Worm (Caenorhabditis elegans) whole organism, L1 larva: ENCODE results near the gene otpl-6.

Experiments
- C04F5.9 ChIP-seq: sonication (generic microtip); optimal IDR thresholded peaks from 2 replicates; lab custom pipeline; 2016; ENCODE audit warnings: missing genetic modification characterization, missing compliant biosample characterization
- C16A3.4 ChIP-seq: fragments of 150-350 bp; optimal IDR thresholded peaks from 2 replicates; lab custom pipeline; 2014; ENCODE audit warnings: missing biosample characterization, missing genetic modification characterization
- C34B4.2 ChIP-seq: sonication (generic microtip); optimal IDR thresholded peaks from 2 replicates; lab custom pipeline; 2017; ENCODE audit warnings: mild to moderate bottlenecking, missing genetic modification characterization, missing compliant biosample characterization
- aly-2 ChIP-seq: fragments of 150-350 bp; optimal IDR thresholded peaks from 2 replicates; lab custom pipeline; 2014; ENCODE audit warnings: missing biosample characterization, missing genetic modification characterization
- ama-1 ChIP-seq: fragments of 150-350 bp; optimal IDR thresholded peaks from 2 replicates; lab custom pipeline; 2014
- blmp-1 ChIP-seq: fragments of 150-350 bp; optimal IDR thresholded peaks from 2 replicates; lab custom pipeline; 2014; ENCODE audit warnings: missing biosample characterization, missing genetic modification characterization
- ceh-88 ChIP-seq: fragments of 200-800 bp; sonication (Bioruptor generic); IDR thresholded peaks from 2 replicates; pipeline ENCODE4 v1.3.6; 2022; ENCODE audit warnings: missing genetic modification characterization, missing compliant biosample characterization
- ceh-90 ChIP-seq: sonication (generic microtip); optimal IDR thresholded peaks from 2 replicates; lab custom pipeline; 2016; ENCODE audit warnings: missing genetic modification characterization, missing compliant biosample characterization
- dsc-1 ChIP-seq: sonication (generic microtip); optimal IDR thresholded peaks from 2 replicates; lab custom pipeline; 2016; ENCODE audit warnings: mild to moderate bottlenecking, missing genetic modification characterization, missing compliant biosample characterization
- efl-1 ChIP-seq, 4 experiments: fragments of 150-350 bp; optimal IDR thresholded peaks in 3 of 4; peaks in 1 of 4; 1 replicate in 1 of 4; 2 replicates in 3 of 4; lab custom pipeline; 2014; ENCODE audit warnings: missing biosample characterization in 2 of 4, missing genetic modification characterization in 2 of 4, missing genetic modification reagents in 2 of 4
- egl-13 ChIP-seq: sonication (generic microtip); optimal IDR thresholded peaks from 2 replicates; lab custom pipeline; 2016; ENCODE audit warnings: missing genotype, missing genetic modification reagents, missing genetic modification characterization, missing compliant biosample characterization
- egl-27 ChIP-seq, 2 experiments: fragments of 150-350 bp in 1 of 2; sonication (generic microtip); optimal IDR thresholded peaks; 3 replicates each; lab custom pipeline; 2017 to 2018; ENCODE audit warnings: missing biosample characterization in 2 of 2, missing genetic modification characterization in 2 of 2, missing genetic modification reagents in 2 of 2
- elt-2 ChIP-seq: sonication (generic microtip); optimal IDR thresholded peaks from 2 replicates; lab custom pipeline; 2016; ENCODE audit warnings: missing genetic modification characterization, mild to moderate bottlenecking, inconsistent platforms, missing compliant biosample characterization, missing genetic modification reagents
- elt-3 ChIP-seq, 6 experiments: fragments of 150-350 bp in 1 of 6; sonication (generic microtip); optimal IDR thresholded peaks; 2 replicates each; lab custom pipeline; 2017 to 2018; ENCODE audit warnings: missing biosample characterization in 6 of 6, missing genetic modification characterization in 6 of 6, inconsistent platforms in 1 of 6
- fkh-4 ChIP-seq: sonication (generic microtip); optimal IDR thresholded peaks from 2 replicates; lab custom pipeline; 2016; ENCODE audit warnings: missing compliant biosample characterization, missing genetic modification characterization, borderline replicate concordance
- fkh-8 ChIP-seq: sonication (generic microtip); optimal IDR thresholded peaks from 2 replicates; lab custom pipeline; 2016; ENCODE audit warnings: mild to moderate bottlenecking, missing genetic modification characterization, missing compliant biosample characterization
- hlh-4 ChIP-seq: sonication (generic microtip); optimal IDR thresholded peaks from 2 replicates; lab custom pipeline; 2016; ENCODE audit warnings: mild to moderate bottlenecking, missing genetic modification characterization, missing compliant biosample characterization
- hpl-2 ChIP-seq: fragments of 150-350 bp; optimal IDR thresholded peaks from 2 replicates; lab custom pipeline; 2014; ENCODE audit warnings: missing biosample characterization, missing genetic modification reagents, missing genetic modification characterization
- lin-13 ChIP-seq: fragments of 150-350 bp; optimal IDR thresholded peaks from 2 replicates; lab custom pipeline; 2014; ENCODE audit warnings: missing biosample characterization, missing genetic modification reagents, missing genetic modification characterization
- lin-35 ChIP-seq, 2 experiments: fragments of 150-350 bp; optimal IDR thresholded peaks; 2 replicates each; lab custom pipeline; 2014; ENCODE audit warnings: missing biosample characterization in 2 of 2, missing genetic modification characterization in 2 of 2, missing genetic modification reagents in 2 of 2
- mdl-1 ChIP-seq, 2 experiments: fragments of 150-350 bp; optimal IDR thresholded peaks; 2 replicates each; lab custom pipeline; 2014 to 2017; ENCODE audit warnings: missing biosample characterization in 2 of 2, missing genetic modification characterization in 2 of 2, inconsistent platforms in 1 of 2
- nhr-11 ChIP-seq: fragments of 150-350 bp; optimal IDR thresholded peaks from 2 replicates; lab custom pipeline; 2014; ENCODE audit warnings: missing biosample characterization, missing genetic modification characterization
- nhr-19 ChIP-seq: fragments of 200-800 bp; sonication (Bioruptor generic); conservative IDR thresholded peaks from 2 replicates; pipeline ENCODE4 v1.3.6; 2022; ENCODE audit warnings: missing genetic modification characterization, missing compliant biosample characterization
- nhr-237 ChIP-seq: fragments of 150-350 bp; optimal IDR thresholded peaks from 2 replicates; lab custom pipeline; 2014; ENCODE audit warnings: missing biosample characterization, missing genetic modification characterization
- nhr-28 ChIP-seq: fragments of 150-350 bp; optimal IDR thresholded peaks from 2 replicates; lab custom pipeline; 2014; ENCODE audit warnings: missing biosample characterization, missing genetic modification characterization
- nhr-76 ChIP-seq: sonication (generic microtip); optimal IDR thresholded peaks from 2 replicates; lab custom pipeline; 2017; ENCODE audit warnings: missing biosample characterization, missing genetic modification characterization
- nhr-77 ChIP-seq: fragments of 150-350 bp; optimal IDR thresholded peaks from 2 replicates; lab custom pipeline; 2014; ENCODE audit warnings: missing biosample characterization, missing genetic modification characterization
- nhr-85 ChIP-seq: sonication (generic microtip); peaks from one replicate; lab custom pipeline; 2016; ENCODE audit warnings: missing genetic modification characterization, inconsistent platforms, missing compliant biosample characterization
- nhr-90 ChIP-seq: sonication (generic microtip); optimal IDR thresholded peaks from 2 replicates; lab custom pipeline; 2016; ENCODE audit warnings: mild to moderate bottlenecking, missing genetic modification characterization, missing compliant biosample characterization; ENCODE audit not compliant: poor library complexity
- pag-3 ChIP-seq: sonication (generic microtip); optimal IDR thresholded peaks from 2 replicates; lab custom pipeline; 2017; ENCODE audit warnings: missing genetic modification characterization, mild to moderate bottlenecking, missing compliant biosample characterization, antibody characterized with exemption, borderline replicate concordance; ENCODE audit not compliant: insufficient read depth
- pax-3 ChIP-seq: fragments of 200-800 bp; sonication (Bioruptor generic); optimal IDR thresholded peaks from 2 replicates; lab custom pipeline; 2018; ENCODE audit warnings: mild to moderate bottlenecking, missing genetic modification characterization, moderate library complexity, missing compliant biosample characterization
- pqm-1 ChIP-seq: sonication (generic microtip); optimal IDR thresholded peaks from 3 replicates; lab custom pipeline; 2017; ENCODE audit warnings: missing biosample characterization, missing genetic modification characterization
- sox-4 ChIP-seq: sonication (generic microtip); optimal IDR thresholded peaks from 2 replicates; lab custom pipeline; 2016; ENCODE audit warnings: missing genetic modification characterization, missing compliant biosample characterization
- sptf-1 ChIP-seq: fragments of 150-350 bp; optimal IDR thresholded peaks from 2 replicates; lab custom pipeline; 2014; ENCODE audit warnings: missing biosample characterization, missing genetic modification characterization
- sup-37 ChIP-seq: fragments of 200-800 bp; sonication (Bioruptor generic); optimal IDR thresholded peaks from 2 replicates; lab custom pipeline; 2018; ENCODE audit warnings: mild to moderate bottlenecking, missing genetic modification characterization, missing compliant biosample characterization
- unc-62 ChIP-seq: fragments of 150-350 bp; optimal IDR thresholded peaks from 2 replicates; lab custom pipeline; 2014; ENCODE audit warnings: missing biosample characterization, missing genetic modification reagents, missing genetic modification characterization
- unc-98 ChIP-seq: fragments of 200-800 bp; sonication (Bioruptor generic); IDR thresholded peaks from 2 replicates; pipeline ENCODE4 v1.3.6; 2022; ENCODE audit warnings: missing genetic modification characterization, missing compliant biosample characterization
- xbp-1 ChIP-seq: sonication (generic microtip); optimal IDR thresholded peaks from 2 replicates; lab custom pipeline; 2016; ENCODE audit warnings: missing genetic modification characterization, missing compliant biosample characterization
- zag-1 ChIP-seq: fragments of 150-350 bp; optimal IDR thresholded peaks from 2 replicates; lab custom pipeline; 2014; ENCODE audit warnings: missing biosample characterization, missing genetic modification characterization
- zip-4 ChIP-seq: fragments of 200-800 bp; sonication (Bioruptor generic); optimal IDR thresholded peaks from 2 replicates; lab custom pipeline; 2018; ENCODE audit warnings: mild to moderate bottlenecking, missing genetic modification characterization, moderate library complexity, missing compliant biosample characterization
- ztf-4 ChIP-seq: fragments of 150-350 bp; optimal IDR thresholded peaks from 2 replicates; lab custom pipeline; 2014; ENCODE audit warnings: missing biosample characterization, missing genetic modification characterization

The otpl-6 gene

DNA sequence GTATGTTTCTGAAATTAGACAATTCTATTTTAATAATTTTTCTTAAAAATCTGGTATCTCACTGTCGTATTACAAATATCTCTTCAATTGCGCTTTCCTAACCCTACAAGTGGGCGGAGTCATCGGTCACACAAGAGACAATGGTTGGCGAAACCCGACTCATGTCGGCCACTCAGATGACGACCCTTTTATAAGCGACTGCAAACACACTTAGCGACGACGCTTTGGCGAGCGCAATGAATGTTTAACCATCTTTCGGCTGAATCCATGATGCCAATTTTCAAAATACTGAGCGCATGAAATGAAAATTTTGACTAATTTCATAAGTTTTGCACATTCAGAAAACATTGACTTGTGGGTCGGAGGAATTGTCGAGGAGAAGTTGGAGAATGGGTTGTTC lies 25.5 kb upstream of the otpl-6 start (continued):
- TF ChIP-seq nhr-77 (tag; lab: Kevin White, UChicago): peak; percentile 64
- peak; percentile 89 for TF ChIP-seq C16A3.4 (tag; lab: Kevin White, UChicago)
- TF ChIP-seq blmp-1: peak; percentile 33
- peak; percentile 91 for TF ChIP-seq xbp-1
- peak; percentile 59 for TF ChIP-seq ceh-90
- TF ChIP-seq ceh-88 (GFP tag; lab: Robert Waterston, UW): peak; percentile 85
- TF ChIP-seq elt-2: peak; percentile 92
- peak; percentile 9 to 87 (median 42) for TF ChIP-seq elt-3 (tag; optimal IDR thresholded peaks at IDR 0.05; lab: Kevin White, UChicago)
- TF ChIP-seq egl-27 (tag; optimal IDR thresholded peaks at IDR 0.05; lab: Kevin White, UChicago): peak in 1 of 2 experiments; percentile 34
- TF ChIP-seq hpl-2 (GFP tag; lab: Kevin White, UChicago): peak; percentile 59
- no peak for TF ChIP-seq nhr-28 (tag; lab: Kevin White, UChicago)
- TF ChIP-seq pag-3 (tag; lab: Kevin White, UChicago): peak; percentile 39
- peak; percentile 89 for TF ChIP-seq sup-37
- TF ChIP-seq mdl-1 (tag; optimal IDR thresholded peaks at IDR 0.05; lab: Kevin White, UChicago): peak; percentile 24 to 81
- TF ChIP-seq pqm-1 (tag; lab: Kevin White, UChicago): no peak
- TF ChIP-seq fkh-4: peak; percentile 66
- peak; percentile 95 for TF ChIP-seq nhr-19 (GFP tag; lab: Robert Waterston, UW)
- peak; percentile 68 for TF ChIP-seq C04F5.9
- no peak for TF ChIP-seq sptf-1 (tag; lab: Kevin White, UChicago)
- TF ChIP-seq nhr-11: peak; percentile 67
- peak; percentile 95 for TF ChIP-seq dsc-1 (tag; lab: Kevin White, UChicago)
- TF ChIP-seq pax-3: peak; percentile 85
- peak; percentile 73 to 81 for TF ChIP-seq efl-1 (optimal IDR thresholded peaks at IDR 0.05; lab: Kevin White, UChicago)
- TF ChIP-seq efl-1 (GFP tag; optimal IDR thresholded peaks at IDR 0.05 in 1 of 2; lab: Kevin White, UChicago): peak; percentile 62 to 98
- TF ChIP-seq lin-13: peak; percentile 52
- peak; percentile 67 for TF ChIP-seq unc-62
- peak; percentile 89 for TF ChIP-seq egl-13 (tag; lab: Kevin White, UChicago)
- peak; percentile 25 for TF ChIP-seq hlh-4
- TF ChIP-seq unc-98 (GFP tag; lab: Robert Waterston, UW): peak; percentile 75
- peak; percentile 12 for TF ChIP-seq nhr-237
- peak; percentile 86 for TF ChIP-seq zip-4 (GFP tag; lab: Kevin White, UChicago)
- peak; percentile 90 for TF ChIP-seq sox-4 (tag; lab: Kevin White, UChicago)
- TF ChIP-seq nhr-85 (tag; lab: Kevin White, UChicago): peak; percentile 95
- no peak for TF ChIP-seq zag-1 (tag; lab: Kevin White, UChicago)
- TF ChIP-seq nhr-76 (tag; lab: Kevin White, UChicago): peak; percentile 95
- TF ChIP-seq C34B4.2: peak; percentile 78
- peak; percentile 96 for TF ChIP-seq aly-2 (tag; lab: Kevin White, UChicago)
- TF ChIP-seq ztf-4 (tag; lab: Kevin White, UChicago): peak; percentile 92
- peak; percentile 97 for TF ChIP-seq nhr-90 (tag; lab: Kevin White, UChicago)
- peak; percentile 70 to 83 for TF ChIP-seq lin-35 (GFP tag; optimal IDR thresholded peaks at IDR 0.05; lab: Kevin White, UChicago)
- peak; percentile 59 for TF ChIP-seq ama-1 (lab: Kevin White, UChicago)

ce11 chrV:8507324-8507723 lies 18.6 kb upstream of the otpl-6 start, which contains the start of gene ZK994.6:
ZK994.6 (minus strand) TSS chrV:8507424.
- TF ChIP-seq hpl-2 (GFP tag; lab: Kevin White, UChicago) (no peak), efl-1 (optimal IDR thresholded peaks at IDR 0.05; lab: Kevin White, UChicago) (no peak), efl-1 (GFP tag; optimal IDR thresholded peaks at IDR 0.05 in 1 of 2; lab: Kevin White, UChicago) (peak in 1 of 2 experiments; percentile 5), fkh-8 (tag; lab: Kevin White, UChicago) (peak; percentile 41), egl-27 (tag; optimal IDR thresholded peaks at IDR 0.05; lab: Kevin White, UChicago) (no peak)
